Fruit fly (Drosophila melanogaster): ENCODE results near the gene GABPI.
A peak's percentile ranks its signal among the peaks of the same experiment; 100 is the strongest.

Gene GABPI

DNA sequence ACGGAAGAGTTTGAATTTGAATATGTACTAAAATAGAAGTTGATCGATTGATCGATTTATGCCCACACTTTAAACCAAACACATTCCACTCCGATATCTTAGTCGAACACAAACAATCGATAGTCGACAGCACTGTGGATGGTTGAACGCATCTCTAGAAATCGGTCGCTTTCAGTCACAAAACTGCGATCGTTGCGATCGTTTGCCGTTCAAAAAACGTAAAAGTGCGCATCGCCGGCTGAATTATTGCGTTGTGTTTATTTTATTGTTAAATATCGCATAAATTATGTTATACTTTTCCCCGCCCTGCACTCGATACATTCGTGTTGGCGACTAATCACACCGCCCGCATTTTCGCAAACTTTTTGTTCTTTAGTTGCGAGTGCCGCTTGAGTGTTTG lies 31.2 kb upstream of the GABPI start, which contains the start of gene Ccdc85:
Gene Ccdc85 (plus strand): TSS at position 174 of the 400 bp plus-strand sequence.
- TF ChIP-seq fd96Ca (GFP tag; IDR thresholded peaks at IDR 0.05): no peak
- no peak for TF ChIP-seq CG13204 (GFP tag; optimal IDR thresholded peaks at IDR 0.05)
- TF ChIP-seq EcR (GFP tag; optimal IDR thresholded peaks at IDR 0.05): peak; percentile 3
- TF ChIP-seq CG12605 (GFP tag; IDR thresholded peaks at IDR 0.05): 0 out of 2 replicates have a peak, but pooled peaks have one; percentile 11

DNA sequence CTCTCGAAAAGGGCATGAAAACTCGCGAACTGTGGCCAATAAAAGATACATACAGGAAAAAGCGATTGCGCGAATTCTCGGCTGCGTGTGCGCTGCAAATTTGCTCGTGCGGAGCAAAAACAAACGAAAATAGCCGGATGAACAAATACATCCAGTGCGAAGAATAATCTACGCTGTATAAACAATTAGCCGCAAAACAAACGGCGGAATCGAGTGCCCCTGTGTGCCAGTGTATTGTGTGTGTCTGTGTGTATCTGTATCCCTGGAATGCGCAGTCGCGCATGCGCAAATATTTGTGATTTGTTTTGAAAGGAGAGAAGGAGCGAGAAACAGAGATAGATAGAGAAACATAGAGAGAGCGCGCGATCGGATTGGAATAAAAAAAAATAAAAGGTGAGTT lies 30.7 kb upstream of the GABPI start:
- no peak for TF ChIP-seq Pif1A (GFP tag; optimal IDR thresholded peaks at IDR 0.05)
- TF ChIP-seq CG4496 (GFP tag; IDR thresholded peaks at IDR 0.05): 0 out of 3 replicates have a peak, but pooled peaks have one; percentile 30

DNA sequence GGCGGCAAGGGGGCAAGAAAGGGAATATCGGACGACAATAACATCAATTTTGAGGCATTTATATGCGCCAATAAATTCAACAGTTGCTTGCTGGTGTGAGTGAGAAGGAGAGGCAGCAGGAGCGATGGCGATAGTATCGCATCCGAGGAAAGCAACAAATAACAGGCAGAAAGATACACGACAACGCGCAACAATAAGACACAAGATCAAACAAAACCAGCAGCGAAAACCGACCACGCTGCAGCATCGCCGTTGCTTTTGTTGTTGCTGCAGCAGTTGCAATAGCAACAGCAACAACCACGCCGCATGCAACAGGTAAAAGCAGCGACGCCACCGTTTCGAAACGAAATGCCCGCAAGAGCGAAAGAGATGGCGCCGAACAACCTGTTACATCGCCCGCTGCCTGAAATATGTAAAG lies 29.8 kb upstream of the GABPI start:
- TF ChIP-seq CG13204 (GFP tag; optimal IDR thresholded peaks at IDR 0.05): peak; percentile 50
- no peak for TF ChIP-seq rn (GFP tag; IDR thresholded peaks at IDR 0.05)
- no peak for TF ChIP-seq CG32121 (GFP tag; IDR thresholded peaks at IDR 0.05)
- peak; percentile 51; the same call in 1 of the 2 replicates for TF ChIP-seq CG12605 (GFP tag; IDR thresholded peaks at IDR 0.05)

DNA sequence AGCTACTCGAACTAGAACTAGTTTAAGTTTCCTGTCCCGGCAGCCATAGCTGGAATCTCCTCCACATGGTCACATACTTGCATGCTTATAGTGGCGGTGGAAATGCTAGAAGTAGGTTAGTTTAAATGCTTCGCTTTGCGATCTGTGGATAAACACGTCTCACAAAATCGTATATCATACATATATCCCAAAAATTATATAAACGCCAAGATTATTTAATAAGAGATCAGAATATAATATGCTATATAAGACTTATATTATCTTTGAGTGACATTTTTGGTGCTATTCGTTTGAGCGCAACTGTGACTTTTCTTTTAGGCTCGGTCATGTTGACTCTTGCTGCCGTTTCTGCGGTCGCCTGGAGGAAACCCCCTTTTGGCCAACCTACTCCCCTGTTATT lies 28.4 kb upstream of the GABPI start:
- TF ChIP-seq CG10348 (GFP tag; IDR thresholded peaks at IDR 0.05) (no peak), Snoo (tag; optimal IDR thresholded peaks at IDR 0.05) (no peak), CG9948 (tag; optimal IDR thresholded peaks at IDR 0.05) (peak; percentile 3), fd96Ca (GFP tag; IDR thresholded peaks at IDR 0.05) (no peak), CG8301 (tag; optimal IDR thresholded peaks at IDR 0.05) (peak; percentile 69), EcR (GFP tag; optimal IDR thresholded peaks at IDR 0.05) (no peak), CG13204 (GFP tag; optimal IDR thresholded peaks at IDR 0.05) (no peak), CG4496 (GFP tag; IDR thresholded peaks at IDR 0.05) (0 out of 3 replicates have a peak, but pooled peaks have one; percentile 47), D1 (tag; optimal IDR thresholded peaks at IDR 0.05) (no peak), Ets98B (GFP tag; IDR thresholded peaks at IDR 0.05) (peak; percentile 53; the same call in 1 of the 2 replicates), Pif1A (GFP tag; optimal IDR thresholded peaks at IDR 0.05) (no peak), Pif1B (GFP tag; optimal IDR thresholded peaks at IDR 0.05) (no peak), gl (tag; optimal IDR thresholded peaks at IDR 0.05) (no peak), CG34367 (tag; optimal IDR thresholded peaks at IDR 0.05) (no peak), CG15710 (tag; optimal IDR thresholded peaks at IDR 0.05) (no peak), CG14655 (GFP tag; optimal IDR thresholded peaks at IDR 0.05) (no peak), CG12605 (GFP tag; IDR thresholded peaks at IDR 0.05) (peak; percentile 39; the same call in 1 of the 2 replicates), CG8159 (tag; optimal IDR thresholded peaks at IDR 0.05) (no peak), CG17806 (tag; optimal IDR thresholded peaks at IDR 0.05) (no peak), CG32121 (GFP tag; IDR thresholded peaks at IDR 0.05) (peak; percentile 17; the same call in 1 of the 2 replicates), rn (GFP tag; IDR thresholded peaks at IDR 0.05) (no peak)

DNA sequence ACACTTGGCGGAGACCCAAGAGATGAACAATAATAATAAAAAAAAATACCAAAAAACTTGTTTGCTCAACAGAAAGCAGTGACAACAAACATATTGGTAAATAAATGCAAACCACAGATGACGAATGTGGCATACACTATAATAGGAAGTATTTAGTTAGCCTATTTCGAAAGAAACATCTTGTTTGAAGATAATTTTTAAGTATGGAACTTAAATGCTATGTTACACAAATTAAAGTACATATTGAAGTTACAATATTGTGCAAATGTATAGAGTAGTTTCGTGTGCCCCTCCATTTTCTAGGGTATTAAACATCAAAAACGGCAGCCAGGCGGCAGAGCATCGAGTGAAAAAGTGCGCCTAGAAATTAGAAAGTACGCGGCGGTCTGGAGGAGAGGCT lies 26.9 kb upstream of the GABPI start:
- peak; percentile 57; the same call in 1 of the 2 replicates for TF ChIP-seq CG10348 (GFP tag; IDR thresholded peaks at IDR 0.05)
- TF ChIP-seq CG14655 (GFP tag; optimal IDR thresholded peaks at IDR 0.05): peak; percentile 81
- peak; percentile 85 for TF ChIP-seq CG32121 (GFP tag; IDR thresholded peaks at IDR 0.05)
- no peak for TF ChIP-seq CG15710 (tag; optimal IDR thresholded peaks at IDR 0.05)
- no peak for TF ChIP-seq CG34367 (tag; optimal IDR thresholded peaks at IDR 0.05)
- TF ChIP-seq Ets98B (GFP tag; IDR thresholded peaks at IDR 0.05): peak; percentile 89
- no peak for TF ChIP-seq Snoo (tag; optimal IDR thresholded peaks at IDR 0.05)
- peak; percentile 73 for TF ChIP-seq CG4496 (GFP tag; IDR thresholded peaks at IDR 0.05)
- TF ChIP-seq CG8301 (tag; optimal IDR thresholded peaks at IDR 0.05): peak; percentile 90
- peak; percentile 59 for TF ChIP-seq Pif1A (GFP tag; optimal IDR thresholded peaks at IDR 0.05)
- TF ChIP-seq gl (tag; optimal IDR thresholded peaks at IDR 0.05): no peak
- no peak for TF ChIP-seq CG17806 (tag; optimal IDR thresholded peaks at IDR 0.05)
- peak; percentile 44; the same call in 1 of the 2 replicates for TF ChIP-seq rn (GFP tag; IDR thresholded peaks at IDR 0.05)
- no peak for TF ChIP-seq fd96Ca (GFP tag; IDR thresholded peaks at IDR 0.05)
- no peak for TF ChIP-seq CG9948 (tag; optimal IDR thresholded peaks at IDR 0.05)

DNA sequence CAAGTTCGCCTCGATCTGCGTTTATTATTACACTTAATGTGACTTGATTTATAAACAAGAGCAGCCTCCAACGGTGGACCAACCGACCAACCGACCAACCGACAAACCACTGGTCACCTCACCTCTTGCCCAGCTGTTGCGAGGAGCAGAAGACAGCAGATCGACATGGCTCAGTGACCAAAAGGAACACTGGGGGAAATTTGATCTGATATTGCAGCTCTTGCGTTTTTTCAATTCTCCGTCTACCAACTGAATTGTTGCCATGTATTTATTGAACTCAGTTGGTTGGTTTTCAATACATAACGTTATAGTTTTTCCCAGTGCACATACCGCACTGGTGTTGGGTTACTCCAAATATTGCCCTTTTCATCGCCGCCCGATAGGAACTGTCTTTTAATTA lies 25.7 kb upstream of the GABPI start:
- TF ChIP-seq Snoo (tag; optimal IDR thresholded peaks at IDR 0.05): peak; percentile 11
- TF ChIP-seq CG10348 (GFP tag; IDR thresholded peaks at IDR 0.05): no peak
- no peak for TF ChIP-seq CG8301 (tag; optimal IDR thresholded peaks at IDR 0.05)
- TF ChIP-seq Pif1A (GFP tag; optimal IDR thresholded peaks at IDR 0.05): peak; percentile 18
- TF ChIP-seq D1 (tag; optimal IDR thresholded peaks at IDR 0.05): no peak
- peak; percentile 61 for TF ChIP-seq EcR (GFP tag; optimal IDR thresholded peaks at IDR 0.05)
- peak; percentile 10 for TF ChIP-seq CG9948 (tag; optimal IDR thresholded peaks at IDR 0.05)
- peak; percentile 33 for TF ChIP-seq CG13204 (GFP tag; optimal IDR thresholded peaks at IDR 0.05)
- TF ChIP-seq CG8159 (tag; optimal IDR thresholded peaks at IDR 0.05): peak; percentile 41
- TF ChIP-seq rn (GFP tag; IDR thresholded peaks at IDR 0.05): no peak
- TF ChIP-seq fd96Ca (GFP tag; IDR thresholded peaks at IDR 0.05): peak; percentile 55; the same call in 2 of the 3 replicates
- TF ChIP-seq CG17806 (tag; optimal IDR thresholded peaks at IDR 0.05): peak; percentile 53
- TF ChIP-seq CG4496 (GFP tag; IDR thresholded peaks at IDR 0.05): peak; percentile 44; the same call in 2 of the 3 replicates
- peak; percentile 4 for TF ChIP-seq Pif1B (GFP tag; optimal IDR thresholded peaks at IDR 0.05)
- no peak for TF ChIP-seq Ets98B (GFP tag; IDR thresholded peaks at IDR 0.05)
- TF ChIP-seq CG12605 (GFP tag; IDR thresholded peaks at IDR 0.05): no peak
- TF ChIP-seq gl (tag; optimal IDR thresholded peaks at IDR 0.05): peak; percentile 3
- no peak for TF ChIP-seq CG14655 (GFP tag; optimal IDR thresholded peaks at IDR 0.05)
- TF ChIP-seq CG15710 (tag; optimal IDR thresholded peaks at IDR 0.05): peak; percentile 45
- peak; percentile 25 for TF ChIP-seq CG34367 (tag; optimal IDR thresholded peaks at IDR 0.05)
- no peak for TF ChIP-seq CG32121 (GFP tag; IDR thresholded peaks at IDR 0.05)

All from whole organism, pupa.